Worm (Caenorhabditis elegans): ENCODE measurements around the gene C40A11.7.

- no peak for TF ChIP-seq F49E8.2 (tag; optimal IDR thresholded peaks at IDR 0.05; ENCODE audit: borderline replicate concordance)
- TF ChIP-seq snpc-4 (tag; optimal IDR thresholded peaks at IDR 0.05), result no peak
- peak; percentile 64 for TF ChIP-seq aha-1 (tag)
- no peak for TF ChIP-seq nhr-111 (GFP tag; optimal IDR thresholded peaks at IDR 0.05)
- no peak for TF ChIP-seq dmd-9 (GFP tag; IDR thresholded peaks at IDR 0.05)
Observed at ce11 chrII:2197555-2198288, 47.3 kb upstream of the C40A11.7 start, which contains the start of gene C33C12.1.
